Worm (Caenorhabditis elegans) whole organism, L2 larva: ENCODE data around the gene T26A8.4.
A peak's percentile ranks its signal among the peaks of the same experiment; 100 is the strongest.

Experiments
- Y55F3AM.14 ChIP-seq: fragments of 200-800 bp; sonication (Bioruptor generic); optimal IDR thresholded peaks from 2 replicates; lab custom pipeline; 2018; ENCODE audit warnings: mild to moderate bottlenecking, missing genetic modification characterization, missing compliant biosample characterization
- aly-2 ChIP-seq: fragments of 150-350 bp; optimal IDR thresholded peaks from 2 replicates; lab custom pipeline; 2014; ENCODE audit warnings: missing biosample characterization, missing genetic modification characterization
- ceh-82 ChIP-seq: fragments of 150-350 bp; optimal IDR thresholded peaks from 2 replicates; lab custom pipeline; 2014; ENCODE audit warnings: missing biosample characterization, missing genetic modification characterization
- egl-27 ChIP-seq: sonication (generic microtip); optimal IDR thresholded peaks from 3 replicates; lab custom pipeline; 2017; ENCODE audit warnings: missing biosample characterization, missing genetic modification reagents, missing genetic modification characterization
- fos-1 ChIP-seq: fragments of 150-350 bp; optimal IDR thresholded peaks from 2 replicates; lab custom pipeline; 2014; ENCODE audit warnings: missing biosample characterization, missing genetic modification characterization
- lin-39 ChIP-seq: fragments of 150-350 bp; optimal IDR thresholded peaks from 2 replicates; lab custom pipeline; 2014; ENCODE audit warnings: missing biosample characterization, missing genetic modification reagents, missing genetic modification characterization
- mdl-1 ChIP-seq, 2 experiments: fragments of 150-350 bp in 1 of 2; sonication (generic microtip) in 1 of 2; optimal IDR thresholded peaks; 2 replicates each; lab custom pipeline; 2017; ENCODE audit warnings: missing biosample characterization in 2 of 2, missing genetic modification characterization in 2 of 2
- skn-1 ChIP-seq: sonication (generic microtip); optimal IDR thresholded peaks from 2 replicates; lab custom pipeline; 2017; ENCODE audit warnings: missing biosample characterization, missing genetic modification characterization
- unc-39 ChIP-seq: fragments of 150-350 bp; optimal IDR thresholded peaks from 2 replicates; lab custom pipeline; 2014; ENCODE audit warnings: missing biosample characterization, missing genetic modification characterization
- unc-55 ChIP-seq: fragments of 150-350 bp; sonication (generic microtip); optimal IDR thresholded peaks from 3 replicates; lab custom pipeline; 2014; ENCODE audit warnings: missing biosample characterization, missing genetic modification reagents, missing genetic modification characterization
- ztf-11 ChIP-seq: sonication (generic microtip); optimal IDR thresholded peaks from 2 replicates; lab custom pipeline; 2017; ENCODE audit warnings: missing biosample characterization, missing genetic modification characterization

DNA sequence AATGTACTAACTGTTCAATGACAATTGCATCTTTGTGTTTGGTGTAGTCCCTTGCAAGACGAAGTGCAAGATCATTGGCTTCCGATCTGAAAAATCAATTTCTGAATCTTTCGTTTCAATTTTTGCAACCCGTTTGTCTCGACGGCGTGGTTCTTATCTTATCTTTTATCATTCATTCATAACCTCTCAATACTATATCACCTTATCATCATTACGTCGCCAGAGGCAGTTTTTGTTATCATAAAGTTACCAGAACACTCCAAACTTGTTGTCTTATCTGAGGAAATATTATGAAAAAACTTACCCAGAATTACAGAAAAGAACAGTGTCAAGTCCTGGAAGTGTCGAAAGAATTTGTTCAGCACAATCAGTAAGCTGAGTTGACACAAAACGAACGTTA is 17.8 kb upstream of the T26A8.4 start:
- TF ChIP-seq lin-39 (tag; lab: Kevin White, UChicago) (no peak), ceh-82 (tag; lab: Kevin White, UChicago) (no peak), Y55F3AM.14 (GFP tag; lab: Kevin White, UChicago) (no peak), egl-27 (tag; lab: Kevin White, UChicago) (no peak), fos-1 (tag; lab: Kevin White, UChicago) (peak; percentile 86), unc-55 (GFP tag; lab: Kevin White, UChicago) (no peak), mdl-1 (tag; optimal IDR thresholded peaks at IDR 0.05; lab: Kevin White, UChicago) (no peak), ztf-11 (tag; lab: Kevin White, UChicago) (no peak), skn-1 (tag; lab: Kevin White, UChicago) (no peak), unc-39 (tag; lab: Kevin White, UChicago) (no peak), aly-2 (tag; lab: Kevin White, UChicago) (no peak)
